Worm (Caenorhabditis elegans): ENCODE data around the gene F02D8.4.

Gene F02D8.4

ce11 chrV:15015799-15016198 lies 31.1 kb downstream of the F02D8.4 start (continued):
- TF ChIP-seq pqm-1 (tag; optimal IDR thresholded peaks at IDR 0.05) (no peak), fkh-4 (tag; optimal IDR thresholded peaks at IDR 0.05; ENCODE audit: borderline replicate concordance) (no peak), ceh-90 (tag; optimal IDR thresholded peaks at IDR 0.05) (no peak), egl-27 (tag; optimal IDR thresholded peaks at IDR 0.05) (no peak), fos-1 (tag; optimal IDR thresholded peaks at IDR 0.05) (no peak), ztf-11 (tag; optimal IDR thresholded peaks at IDR 0.05) (no peak), mep-1 (tag; optimal IDR thresholded peaks at IDR 0.05) (peak; percentile 4), lsy-2 (tag; optimal IDR thresholded peaks at IDR 0.05) (peak in 1 of 2 experiments; percentile 11), sptf-1 (tag; optimal IDR thresholded peaks at IDR 0.05) (no peak), skn-1 (tag; optimal IDR thresholded peaks at IDR 0.05) (peak; percentile 7), lin-13 (GFP tag; optimal IDR thresholded peaks at IDR 0.05) (no peak), nhr-19 (GFP tag; conservative IDR thresholded peaks at IDR 0.05) (no peak), elt-2 (tag; optimal IDR thresholded peaks at IDR 0.05) (no peak), lir-3 (tag; optimal IDR thresholded peaks at IDR 0.05; ENCODE audit: poor library complexity) (no peak), lin-14 (GFP tag; optimal IDR thresholded peaks at IDR 0.05) (peak; percentile 44), nhr-11 (tag; optimal IDR thresholded peaks at IDR 0.05) (no peak), nhr-47 (tag; optimal IDR thresholded peaks at IDR 0.05) (no peak), isw-1 (GFP tag; IDR thresholded peaks at IDR 0.05) (no peak), unc-30 (tag; optimal IDR thresholded peaks at IDR 0.05) (no peak), jun-1 (tag; optimal IDR thresholded peaks at IDR 0.05) (no peak), aha-1 (tag; optimal IDR thresholded peaks at IDR 0.05) (no peak), nhr-84 (tag; optimal IDR thresholded peaks at IDR 0.05) (no peak), blmp-1 (tag; optimal IDR thresholded peaks at IDR 0.05) (peak; percentile 39), sox-4 (tag; optimal IDR thresholded peaks at IDR 0.05) (no peak), tbx-2 (tag; optimal IDR thresholded peaks at IDR 0.05) (no peak), rnt-1 (tag; optimal IDR thresholded peaks at IDR 0.05) (peak; percentile 11), pax-3 (tag; optimal IDR thresholded peaks at IDR 0.05) (no peak), ces-1 (GFP tag; optimal IDR thresholded peaks at IDR 0.05) (no peak), alr-1 (tag; optimal IDR thresholded peaks at IDR 0.05; ENCODE audit: borderline replicate concordance) (no peak), C34B4.2 (tag; optimal IDR thresholded peaks at IDR 0.05) (no peak)

- no peak for TF ChIP-seq vab-15 (tag; optimal IDR thresholded peaks at IDR 0.05)
- TF ChIP-seq pqm-1 (tag; optimal IDR thresholded peaks at IDR 0.05): no peak
- TF ChIP-seq dpl-1 (GFP tag; optimal IDR thresholded peaks at IDR 0.05): no peak
- TF ChIP-seq egl-27 (tag; optimal IDR thresholded peaks at IDR 0.05): no peak
- no peak for TF ChIP-seq pax-3 (tag; optimal IDR thresholded peaks at IDR 0.05)
- no peak for TF ChIP-seq fkh-10 (GFP tag; optimal IDR thresholded peaks at IDR 0.05)
- peak; percentile 60 for TF ChIP-seq lin-14 (GFP tag; optimal IDR thresholded peaks at IDR 0.05)
- TF ChIP-seq snu-23 (GFP tag; optimal IDR thresholded peaks at IDR 0.05): no peak
- TF ChIP-seq nhr-71 (tag; optimal IDR thresholded peaks at IDR 0.05): peak; percentile 2
- TF ChIP-seq hlh-17 (GFP tag; optimal IDR thresholded peaks at IDR 0.05; ENCODE audit: borderline replicate concordance): no peak
- no peak for TF ChIP-seq unc-62 (GFP tag; optimal IDR thresholded peaks at IDR 0.05)
- TF ChIP-seq elt-3 (tag; optimal IDR thresholded peaks at IDR 0.05): peak in 1 of 6 experiments; percentile 16
- no peak for TF ChIP-seq lin-39 (tag; optimal IDR thresholded peaks at IDR 0.05)
- TF ChIP-seq nhr-85 (tag): peak; percentile 86
- no peak for TF ChIP-seq egl-13 (tag; optimal IDR thresholded peaks at IDR 0.05)
- TF ChIP-seq efl-1 (optimal IDR thresholded peaks at IDR 0.05): no peak
- TF ChIP-seq efl-1 (GFP tag; optimal IDR thresholded peaks at IDR 0.05 in 1 of 2): no peak
- TF ChIP-seq nhr-90 (tag; optimal IDR thresholded peaks at IDR 0.05; ENCODE audit: poor library complexity): no peak
- no peak for TF ChIP-seq ama-1 (optimal IDR thresholded peaks at IDR 0.05)
- TF ChIP-seq fos-1 (tag; optimal IDR thresholded peaks at IDR 0.05): no peak
- TF ChIP-seq unc-130 (tag; optimal IDR thresholded peaks at IDR 0.05): no peak
- TF ChIP-seq grh-1 (GFP tag; IDR thresholded peaks at IDR 0.05): 0 out of 2 replicates have a peak, but pooled peaks have one; percentile 26
These were observed 32.2 kb downstream of the F02D8.4 start for ce11 chrV:15016795-15017429.

Data from whole organism, L1 larva.